Worm (Caenorhabditis elegans): ENCODE results near the gene sptf-2.

DNA sequence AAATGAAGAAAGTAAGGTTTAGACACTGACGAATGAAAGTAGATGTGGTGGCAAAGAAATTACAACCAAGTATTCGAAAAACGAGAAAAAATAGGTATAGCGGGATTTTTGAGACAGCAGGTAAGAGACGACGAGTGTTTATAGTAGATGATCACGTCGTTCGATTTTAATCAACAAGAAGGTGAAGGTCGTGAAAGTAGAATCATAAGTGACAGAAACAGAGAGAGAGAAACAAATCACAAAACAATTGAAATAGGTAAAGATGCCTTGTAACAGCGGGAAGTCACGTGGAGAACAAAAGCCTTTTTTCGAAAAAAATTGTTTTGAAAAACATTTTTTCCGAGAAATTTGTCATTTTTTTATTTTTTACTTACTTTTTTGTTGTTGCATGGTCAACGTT, 4.8 kb downstream of the sptf-2 start, which contains the start of gene T22C8.6:
- TF ChIP-seq hnd-1 (tag; optimal IDR thresholded peaks at IDR 0.05): no peak
- TF ChIP-seq ama-1 (optimal IDR thresholded peaks at IDR 0.05): no peak
- no peak for TF ChIP-seq flt-1 (GFP tag; IDR thresholded peaks at IDR 0.05)
- no peak for TF ChIP-seq aly-1 (tag; optimal IDR thresholded peaks at IDR 0.05)
- no peak for TF ChIP-seq hmg-4 (GFP tag; optimal IDR thresholded peaks at IDR 0.05)
- no peak for TF ChIP-seq B0310.2 (tag; optimal IDR thresholded peaks at IDR 0.05)
- TF ChIP-seq ets-7 (tag; optimal IDR thresholded peaks at IDR 0.05): no peak
- no peak for TF ChIP-seq pes-1 (GFP tag; IDR thresholded peaks at IDR 0.05)
- TF ChIP-seq tbx-11 (GFP tag; IDR thresholded peaks at IDR 0.05): no peak
- TF ChIP-seq sea-1 (GFP tag; conservative IDR thresholded peaks at IDR 0.05): no peak
- no peak for TF ChIP-seq tbx-37 (GFP tag; conservative IDR thresholded peaks at IDR 0.05)

Measured in whole organism, early embryonic.